Fruit fly (Drosophila melanogaster) whole organism, embryonic: Measurements from ENCODE around the gene edin.

Experiments
- Ada2b ChIP-seq: fragments of 200-800 bp; sonication (Bioruptor generic); IDR thresholded peaks from 2 replicates; pipeline ENCODE4 v1.3.6; 2022; ENCODE audit warnings: missing biosample characterization, missing genetic modification characterization
- Bteb2 ChIP-seq: fragments of 200-800 bp; sonication (Bioruptor generic); optimal IDR thresholded peaks from 2 replicates; lab custom pipeline; 2016; ENCODE audit warnings: missing biosample characterization, missing genetic modification characterization
- CG12155 ChIP-seq: fragments of 200-800 bp; sonication (Bioruptor generic); optimal IDR thresholded peaks from 3 replicates; lab custom pipeline; 2016; ENCODE audit warnings: missing biosample characterization, missing genetic modification characterization
- CG13624 ChIP-seq: fragments of 200-800 bp; sonication (Bioruptor generic); optimal IDR thresholded peaks from 2 replicates; lab custom pipeline; 2016; ENCODE audit warnings: missing biosample characterization, missing genetic modification characterization
- CG13775 ChIP-seq: fragments of 200-800 bp; sonication (Bioruptor generic); optimal IDR thresholded peaks from 3 replicates; lab custom pipeline; 2017; ENCODE audit warnings: missing biosample characterization, mild to moderate bottlenecking, missing genetic modification characterization
- CG17328 ChIP-seq: fragments of 200-800 bp; sonication (Bioruptor generic); IDR thresholded peaks from 2 replicates; pipeline ENCODE4 v1.3.6; 2022; ENCODE audit warnings: missing biosample characterization, missing genetic modification characterization
- CG17829 ChIP-seq: fragments of 200-800 bp; optimal IDR thresholded peaks from 2 replicates; lab custom pipeline; 2019; ENCODE audit warnings: missing biosample characterization, mild to moderate bottlenecking, missing genetic modification characterization, moderate library complexity
- CG18599 ChIP-seq: fragments of 200-800 bp; sonication (Bioruptor generic); optimal IDR thresholded peaks from 3 replicates; lab custom pipeline; 2017; ENCODE audit warnings: missing biosample characterization, missing genetic modification characterization, mild to moderate bottlenecking, moderate library complexity, missing genetic modification reagents
- CG2199 ChIP-seq: fragments of 200-800 bp; sonication (Bioruptor generic); IDR thresholded peaks from 3 replicates; pipeline ENCODE4 v1.3.6; 2022; ENCODE audit warnings: missing biosample characterization, missing genetic modification characterization
- CG2678 ChIP-seq: fragments of 200-800 bp; sonication (Bioruptor generic); optimal IDR thresholded peaks from 3 replicates; lab custom pipeline; 2019; ENCODE audit warnings: missing biosample characterization, mild to moderate bottlenecking, missing genetic modification characterization, moderate library complexity
- CG3281 ChIP-seq: fragments of 200-800 bp; sonication (Bioruptor generic); optimal IDR thresholded peaks from 3 replicates; lab custom pipeline; 2017; ENCODE audit warnings: missing biosample characterization, mild to moderate bottlenecking, missing genetic modification characterization
- CG34224 ChIP-seq: fragments of 200-800 bp; sonication (Bioruptor generic); IDR thresholded peaks from 3 replicates; pipeline ENCODE4 v1.3.6; 2022; ENCODE audit warnings: missing biosample characterization, missing genetic modification characterization; ENCODE audit not compliant: partially characterized antibody
- CG42726 ChIP-seq: fragments of 200-800 bp; sonication (Bioruptor generic); IDR thresholded peaks from 2 replicates; pipeline ENCODE4 v1.3.6; 2022; ENCODE audit warnings: missing biosample characterization, missing genetic modification characterization; ENCODE audit not compliant: partially characterized antibody
- CG4424 ChIP-seq: fragments of 200-800 bp; sonication (Bioruptor generic); optimal IDR thresholded peaks from 3 replicates; lab custom pipeline; 2016; ENCODE audit warnings: missing biosample characterization, missing genetic modification characterization
- CG4617 ChIP-seq: fragments of 200-800 bp; sonication (Bioruptor generic); optimal IDR thresholded peaks from 3 replicates; lab custom pipeline; 2016; ENCODE audit warnings: missing biosample characterization, missing genetic modification characterization, borderline replicate concordance
- CG4707 ChIP-seq: fragments of 200-800 bp; sonication (Bioruptor generic); optimal IDR thresholded peaks from 2 replicates; lab custom pipeline; 2018; ENCODE audit warnings: missing biosample characterization, mild to moderate bottlenecking, missing genetic modification characterization, moderate library complexity
- CG5180 ChIP-seq: fragments of 200-800 bp; sonication (Bioruptor generic); optimal IDR thresholded peaks from 3 replicates; lab custom pipeline; 2017; ENCODE audit warnings: missing biosample characterization, missing genetic modification characterization, mild to moderate bottlenecking, moderate library complexity, missing genetic modification reagents
- CG6791 ChIP-seq: fragments of 200-800 bp; sonication (Bioruptor generic); IDR thresholded peaks from 3 replicates; pipeline ENCODE4 v1.3.6; 2022; ENCODE audit warnings: missing biosample characterization, missing genetic modification characterization; ENCODE audit not compliant: partially characterized antibody
- CG7987 ChIP-seq: fragments of 200-800 bp; sonication (Bioruptor generic); optimal IDR thresholded peaks from 2 replicates; lab custom pipeline; 2018; ENCODE audit warnings: missing biosample characterization, mild to moderate bottlenecking, missing genetic modification characterization, moderate library complexity
- CG8765 ChIP-seq: fragments of 200-800 bp; sonication (Bioruptor generic); IDR thresholded peaks from 2 replicates; pipeline ENCODE4 v1.3.6; 2022; ENCODE audit warnings: missing biosample characterization, missing genetic modification characterization
- CG8924 ChIP-seq: fragments of 200-800 bp; optimal IDR thresholded peaks from 3 replicates; lab custom pipeline; 2019; ENCODE audit warnings: missing biosample characterization, mild to moderate bottlenecking, missing genetic modification characterization, moderate library complexity
- Dip2 ChIP-seq: fragments of 200-800 bp; sonication (Bioruptor generic); IDR thresholded peaks from 2 replicates; pipeline ENCODE4 v1.3.6; 2022; ENCODE audit warnings: missing biosample characterization, missing genetic modification characterization
- E2f1 ChIP-seq: fragments of 200-800 bp; sonication (Bioruptor generic); IDR thresholded peaks from 2 replicates; pipeline ENCODE4 v1.3.6; 2022; ENCODE audit warnings: missing biosample characterization, missing genetic modification characterization
- ERR ChIP-seq: fragments of 200-800 bp; sonication (Bioruptor generic); optimal IDR thresholded peaks from 2 replicates; lab custom pipeline; 2016; ENCODE audit warnings: missing biosample characterization, missing genetic modification characterization
- Hmr ChIP-seq: fragments of 200-800 bp; sonication (Bioruptor generic); optimal IDR thresholded peaks from 3 replicates; lab custom pipeline; 2017; ENCODE audit warnings: mild to moderate bottlenecking, missing biosample characterization, missing genetic modification reagents, missing genetic modification characterization
- Meics ChIP-seq: fragments of 200-800 bp; sonication (Bioruptor generic); optimal IDR thresholded peaks from 2 replicates; lab custom pipeline; 2017; ENCODE audit warnings: missing biosample characterization, mild to moderate bottlenecking, missing genetic modification characterization
- NK7.1 ChIP-seq: fragments of 200-800 bp; sonication (Bioruptor generic); optimal IDR thresholded peaks from 3 replicates; lab custom pipeline; 2016; ENCODE audit warnings: missing biosample characterization, missing genetic modification characterization
- Optix ChIP-seq: fragments of 200-800 bp; sonication (Bioruptor generic); IDR thresholded peaks from 3 replicates; pipeline ENCODE4 v1.3.6; 2022; ENCODE audit warnings: missing biosample characterization, missing genetic modification characterization
- Rx ChIP-seq: fragments of 200-800 bp; sonication (Bioruptor generic); IDR thresholded peaks from 2 replicates; pipeline ENCODE4 v1.3.6; 2022; ENCODE audit warnings: missing biosample characterization, missing genetic modification characterization
- ap ChIP-seq: fragments of 200-800 bp; sonication (Bioruptor generic); IDR thresholded peaks from 2 replicates; pipeline ENCODE4 v1.3.6; 2022; ENCODE audit warnings: missing biosample characterization, missing genetic modification characterization
- chinmo ChIP-seq: fragments of 200-800 bp; sonication (Bioruptor generic); IDR thresholded peaks from 4 replicates; pipeline ENCODE4 v1.3.6; 2022; ENCODE audit warnings: missing biosample characterization, missing genetic modification characterization; ENCODE audit not compliant: partially characterized antibody
- crc ChIP-seq: fragments of 200-800 bp; sonication (Bioruptor generic); optimal IDR thresholded peaks from 2 replicates; lab custom pipeline; 2016; ENCODE audit warnings: missing biosample characterization, missing genetic modification characterization
- dimm ChIP-seq: fragments of 200-800 bp; sonication (Bioruptor generic); IDR thresholded peaks from 2 replicates; pipeline ENCODE4 v1.3.6; 2022; ENCODE audit warnings: missing biosample characterization, missing genetic modification characterization
- dmrt11E ChIP-seq: fragments of 200-800 bp; sonication (Bioruptor generic); optimal IDR thresholded peaks from 3 replicates; lab custom pipeline; 2018; ENCODE audit warnings: missing biosample characterization, mild to moderate bottlenecking, missing genetic modification characterization, moderate library complexity
- gcm ChIP-seq: fragments of 200-800 bp; sonication (Bioruptor generic); optimal IDR thresholded peaks from 2 replicates; lab custom pipeline; 2019; ENCODE audit warnings: missing biosample characterization, mild to moderate bottlenecking, missing genetic modification characterization, moderate library complexity
- gem ChIP-seq: fragments of 200-800 bp; sonication (Bioruptor generic); optimal IDR thresholded peaks from 2 replicates; lab custom pipeline; 2019; ENCODE audit warnings: missing biosample characterization, mild to moderate bottlenecking, missing genetic modification characterization, moderate library complexity
- grn ChIP-seq: fragments of 200-800 bp; sonication (Bioruptor generic); optimal IDR thresholded peaks from 3 replicates; lab custom pipeline; 2017; ENCODE audit warnings: missing biosample characterization, missing genetic modification characterization
- ken ChIP-seq: fragments of 200-800 bp; sonication (Bioruptor generic); IDR thresholded peaks from 3 replicates; pipeline ENCODE4 v1.3.6; 2022; ENCODE audit warnings: missing biosample characterization, missing genetic modification characterization
- lmd ChIP-seq: fragments of 200-800 bp; sonication (Bioruptor generic); IDR thresholded peaks from 2 replicates; pipeline ENCODE4 v1.3.6; 2022; ENCODE audit warnings: missing biosample characterization, missing genetic modification characterization
- mirr ChIP-seq: fragments of 200-800 bp; sonication (Bioruptor generic); optimal IDR thresholded peaks from 3 replicates; lab custom pipeline; 2018; ENCODE audit warnings: missing biosample characterization, mild to moderate bottlenecking, missing genetic modification characterization
- pho ChIP-seq: fragments of 200-800 bp; sonication (Bioruptor generic); optimal IDR thresholded peaks from 2 replicates; lab custom pipeline; 2016; ENCODE audit warnings: missing biosample characterization, missing genetic modification characterization
- phol ChIP-seq: fragments of 200-800 bp; sonication (Bioruptor generic); optimal IDR thresholded peaks from 3 replicates; lab custom pipeline; 2018; ENCODE audit warnings: missing biosample characterization, mild to moderate bottlenecking, missing genetic modification characterization, moderate library complexity
- psq ChIP-seq: fragments of 200-800 bp; sonication (Bioruptor generic); optimal IDR thresholded peaks from 2 replicates; lab custom pipeline; 2017; ENCODE audit warnings: missing biosample characterization, missing genetic modification characterization
- pzg ChIP-seq: fragments of 200-800 bp; sonication (Bioruptor generic); optimal IDR thresholded peaks from 3 replicates; lab custom pipeline; 2018; ENCODE audit warnings: missing biosample characterization, mild to moderate bottlenecking, missing genetic modification characterization, moderate library complexity
- sd ChIP-seq: fragments of 200-800 bp; sonication (Bioruptor generic); optimal IDR thresholded peaks from 3 replicates; lab custom pipeline; 2018; ENCODE audit warnings: missing biosample characterization, mild to moderate bottlenecking, missing genetic modification characterization, moderate library complexity
- seq ChIP-seq: fragments of 200-800 bp; sonication (Bioruptor generic); IDR thresholded peaks from 2 replicates; pipeline ENCODE4 v1.3.6; 2022; ENCODE audit warnings: missing biosample characterization, missing genetic modification characterization
- slou ChIP-seq: fragments of 200-800 bp; sonication (Bioruptor generic); optimal IDR thresholded peaks from 3 replicates; lab custom pipeline; 2016; ENCODE audit warnings: missing biosample characterization, missing genetic modification characterization
- sna ChIP-seq: fragments of 200-800 bp; sonication (Bioruptor generic); IDR thresholded peaks from 2 replicates; pipeline ENCODE4 v1.3.6; 2022; ENCODE audit warnings: missing biosample characterization, missing genetic modification characterization; ENCODE audit not compliant: partially characterized antibody
- wor ChIP-seq: fragments of 200-800 bp; sonication (Bioruptor generic); IDR thresholded peaks from 2 replicates; pipeline ENCODE4 v1.3.6; 2022; ENCODE audit warnings: missing biosample characterization, missing genetic modification characterization
- z ChIP-seq: fragments of 200-800 bp; sonication (Bioruptor generic); IDR thresholded peaks from 3 replicates; pipeline ENCODE4 v1.3.6; 2022; ENCODE audit warnings: missing biosample characterization, missing genetic modification characterization
- zen2 ChIP-seq: fragments of 200-800 bp; sonication (Bioruptor generic); IDR thresholded peaks from 3 replicates; pipeline ENCODE4 v1.3.6; 2022; ENCODE audit warnings: missing biosample characterization, missing genetic modification characterization; ENCODE audit not compliant: partially characterized antibody

Gene edin

dm6 chr3L:17532197-17532596 lies 37.5 kb downstream of the edin start (continued):
- TF ChIP-seq dimm (GFP tag; lab: Robert Waterston, UW) (no peak), chinmo (GFP tag; lab: Robert Waterston, UW) (no peak), CG17829 (tag; lab: Kevin White, UChicago) (peak; percentile 7), Dip2 (GFP tag; lab: Robert Waterston, UW) (no peak), NK7.1 (GFP tag; lab: Kevin White, UChicago) (no peak), Bteb2 (GFP tag; lab: Kevin White, UChicago) (no peak), CG34224 (GFP tag; lab: Robert Waterston, UW) (no peak), crc (GFP tag; lab: Kevin White, UChicago) (no peak), CG7987 (GFP tag; lab: Kevin White, UChicago) (no peak), CG12155 (GFP tag; lab: Kevin White, UChicago) (no peak), CG18599 (peak; percentile 3), seq (GFP tag; lab: Robert Waterston, UW) (no peak), CG5180 (GFP tag; lab: Kevin White, UChicago) (no peak), mirr (GFP tag; lab: Kevin White, UChicago) (no peak), ERR (GFP tag; lab: Kevin White, UChicago) (no peak), CG3281 (no peak), Ada2b (GFP tag; lab: Robert Waterston, UW) (peak; percentile 32; the same call in 1 of the 2 replicates), lmd (0 out of 2 replicates have a peak, but pooled peaks have one; percentile 27), Meics (GFP tag; lab: Kevin White, UChicago) (peak; percentile 10), CG4707 (peak; percentile 22), CG8924 (tag; lab: Kevin White, UChicago) (peak; percentile 34), ken (GFP tag; lab: Robert Waterston, UW) (no peak), slou (GFP tag; lab: Kevin White, UChicago) (no peak), CG2199 (no peak), CG42726 (GFP tag; lab: Robert Waterston, UW) (no peak), Optix (GFP tag; lab: Robert Waterston, UW) (no peak), psq (GFP tag; lab: Kevin White, UChicago) (no peak), CG4424 (peak; percentile 24), CG13624 (GFP tag; lab: Kevin White, UChicago) (no peak), phol (tag; lab: Kevin White, UChicago) (peak; percentile 54), wor (GFP tag; lab: Robert Waterston, UW) (no peak), sna (GFP tag; lab: Robert Waterston, UW) (no peak), gem (tag; lab: Kevin White, UChicago) (peak; percentile 77), E2f1 (0 out of 2 replicates have a peak, but pooled peaks have one; percentile 21), dmrt11E (tag; lab: Kevin White, UChicago) (peak; percentile 47), CG17328 (GFP tag; lab: Robert Waterston, UW) (peak; percentile 35; the same call in 1 of the 2 replicates), zen2 (GFP tag; lab: Robert Waterston, UW) (no peak), gcm (GFP tag; lab: Kevin White, UChicago) (no peak), Rx (GFP tag; lab: Robert Waterston, UW) (no peak), pho (GFP tag; lab: Kevin White, UChicago) (peak; percentile 3), CG4617 (GFP tag; lab: Kevin White, UChicago) (no peak), grn (no peak), sd (tag; lab: Kevin White, UChicago) (no peak), Hmr (GFP tag; lab: Kevin White, UChicago) (peak; percentile 23), ap (GFP tag; lab: Robert Waterston, UW) (no peak), CG2678 (peak; percentile 69), CG8765 (GFP tag; lab: Robert Waterston, UW) (no peak), CG6791 (no peak), CG13775 (GFP tag; lab: Kevin White, UChicago) (no peak), pzg (GFP tag; lab: Kevin White, UChicago) (no peak), z (GFP tag; lab: Robert Waterston, UW) (no peak)
